Fruit fly (Drosophila melanogaster): ENCODE measurements around the gene CG17186.

The CG17186 gene

DNA sequence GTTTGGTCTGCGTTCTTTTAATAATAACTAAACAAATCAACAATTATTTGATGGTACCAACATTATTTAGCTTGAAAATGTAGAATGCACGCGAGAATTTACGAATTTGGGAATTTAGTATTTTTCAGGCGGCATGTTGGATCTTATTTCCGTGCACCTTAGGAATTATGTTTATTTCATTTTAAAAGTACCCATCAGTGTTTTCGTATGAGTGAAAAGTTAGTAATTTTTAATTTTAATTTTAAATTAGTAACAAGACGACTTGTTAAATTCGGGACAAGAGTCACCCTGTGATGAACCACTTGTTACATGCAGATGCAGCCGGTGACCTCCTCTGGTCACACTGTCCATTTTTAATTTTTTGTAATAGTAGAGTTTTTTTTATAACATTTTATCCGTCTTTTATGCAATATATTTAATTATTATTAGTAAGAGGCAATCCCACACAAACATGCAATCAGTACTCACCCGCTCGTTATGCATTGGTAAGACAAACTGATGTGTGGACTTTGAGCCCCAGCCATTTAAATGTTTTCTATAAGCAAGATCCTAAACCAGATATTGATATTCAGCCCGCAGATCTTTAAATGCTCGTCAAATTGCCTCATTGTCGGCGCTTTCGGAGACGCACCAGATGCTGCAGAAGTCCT lies at the start of gene CG17186, which contains the start of gene Arc42 (continued):
- no peak for TF ChIP-seq ewg (GFP tag; optimal IDR thresholded peaks at IDR 0.05)
- TF ChIP-seq Chrac-16 (GFP tag; optimal IDR thresholded peaks at IDR 0.05) = no peak
- TF ChIP-seq dm (GFP tag; optimal IDR thresholded peaks at IDR 0.05) = no peak
- TF ChIP-seq Max (GFP tag; optimal IDR thresholded peaks at IDR 0.05) = peak; percentile 53
- TF ChIP-seq CG2120 (GFP tag; optimal IDR thresholded peaks at IDR 0.05) = peak; percentile 46
- TF ChIP-seq CG30403 (GFP tag; optimal IDR thresholded peaks at IDR 0.05) = no peak
- no peak for TF ChIP-seq CG17802 (tag; optimal IDR thresholded peaks at IDR 0.05)
- no peak for TF ChIP-seq sob (GFP tag; IDR thresholded peaks at IDR 0.05)
- TF ChIP-seq al (GFP tag; IDR thresholded peaks at IDR 0.05) = no peak
- peak; percentile 35 for TF ChIP-seq CG4617 (GFP tag; optimal IDR thresholded peaks at IDR 0.05; ENCODE audit: borderline replicate concordance)
- TF ChIP-seq sc (optimal IDR thresholded peaks at IDR 0.05) = no peak
- no peak for TF ChIP-seq sc (GFP tag; optimal IDR thresholded peaks at IDR 0.05)
- peak; percentile 14 for TF ChIP-seq CG18764 (GFP tag; optimal IDR thresholded peaks at IDR 0.05)
- TF ChIP-seq HHEX (GFP tag; optimal IDR thresholded peaks at IDR 0.05) = no peak
- TF ChIP-seq CG18599 (GFP tag; optimal IDR thresholded peaks at IDR 0.05) = no peak
- no peak for TF ChIP-seq CG17612 (GFP tag; IDR thresholded peaks at IDR 0.05)
- TF ChIP-seq CG4360 (GFP tag; IDR thresholded peaks at IDR 0.05) = no peak
- no peak for TF ChIP-seq Asciz (GFP tag; optimal IDR thresholded peaks at IDR 0.05)
- TF ChIP-seq CG8478 (optimal IDR thresholded peaks at IDR 0.05) = no peak
- peak in 1 of 3 experiments; percentile 24 for TF ChIP-seq Stat92E (GFP tag; optimal IDR thresholded peaks at IDR 0.05)
- no peak for TF ChIP-seq insv (GFP tag; optimal IDR thresholded peaks at IDR 0.05)
- no peak for TF ChIP-seq maf-S (GFP tag; optimal IDR thresholded peaks at IDR 0.05)
- no peak for TF ChIP-seq CG4404 (GFP tag; IDR thresholded peaks at IDR 0.05)
- no peak for TF ChIP-seq CG1024 (GFP tag; IDR thresholded peaks at IDR 0.05)
- no peak for TF ChIP-seq Mrtf (GFP tag; IDR thresholded peaks at IDR 0.05)
- no peak for TF ChIP-seq CG3281 (GFP tag; optimal IDR thresholded peaks at IDR 0.05)
- TF ChIP-seq CG6683 (GFP tag; optimal IDR thresholded peaks at IDR 0.05) = no peak
- no peak for TF ChIP-seq NK7.1 (GFP tag; optimal IDR thresholded peaks at IDR 0.05)
- TF ChIP-seq Optix (GFP tag; IDR thresholded peaks at IDR 0.05) = no peak
- peak; percentile 6 for TF ChIP-seq unpg (GFP tag; optimal IDR thresholded peaks at IDR 0.05)
- no peak for TF ChIP-seq ftz-f1 (GFP tag; optimal IDR thresholded peaks at IDR 0.05)
- TF ChIP-seq CG13624 (GFP tag; optimal IDR thresholded peaks at IDR 0.05) = no peak
- TF ChIP-seq CG12744 (GFP tag; optimal IDR thresholded peaks at IDR 0.05) = peak; percentile 1
- no peak for TF ChIP-seq tx (GFP tag; optimal IDR thresholded peaks at IDR 0.05)
- TF ChIP-seq CG5245 (GFP tag; optimal IDR thresholded peaks at IDR 0.05) = no peak
- peak; percentile 75 for TF ChIP-seq YL-1 (GFP tag; optimal IDR thresholded peaks at IDR 0.05)
- 0 out of 3 replicates have a peak, but pooled peaks have one; percentile 42 for TF ChIP-seq CG6791 (GFP tag; IDR thresholded peaks at IDR 0.05; ENCODE audit: partially characterized antibody)
- no peak for TF ChIP-seq CG13296 (GFP tag; optimal IDR thresholded peaks at IDR 0.05)
- TF ChIP-seq mirr (GFP tag; optimal IDR thresholded peaks at IDR 0.05) = no peak
- no peak for TF ChIP-seq NFAT (GFP tag; IDR thresholded peaks at IDR 0.05)
- TF ChIP-seq nom (GFP tag; optimal IDR thresholded peaks at IDR 0.05) = peak; percentile 96
- TF ChIP-seq CG6654 (GFP tag; optimal IDR thresholded peaks at IDR 0.05) = no peak
- no peak for TF ChIP-seq Adf1 (GFP tag; IDR thresholded peaks at IDR 0.05)
- TF ChIP-seq CG8089 (GFP tag; optimal IDR thresholded peaks at IDR 0.05) = no peak
- no peak for TF ChIP-seq CG9876 (GFP tag; optimal IDR thresholded peaks at IDR 0.05)
- TF ChIP-seq CG6765 (GFP tag; optimal IDR thresholded peaks at IDR 0.05) = no peak
- no peak for TF ChIP-seq org-1 (GFP tag; optimal IDR thresholded peaks at IDR 0.05)
- TF ChIP-seq pita (GFP tag; optimal IDR thresholded peaks at IDR 0.05) = no peak
- peak; percentile 9 for TF ChIP-seq CG17829 (tag; optimal IDR thresholded peaks at IDR 0.05)
- TF ChIP-seq Pdp1 (GFP tag; optimal IDR thresholded peaks at IDR 0.05) = peak in 1 of 2 experiments; percentile 72
- TF ChIP-seq CG9932 (GFP tag; IDR thresholded peaks at IDR 0.05) = no peak

All from whole organism, embryonic.